Worm (Caenorhabditis elegans): ENCODE data around the gene srsx-10.

ce11 chrV:4965790-4966189 is 8.8 kb downstream of the srsx-10 start:
- TF ChIP-seq ZK546.5 (tag; optimal IDR thresholded peaks at IDR 0.05) (no peak), unc-39 (tag; optimal IDR thresholded peaks at IDR 0.05) (no peak), lim-7 (GFP tag; IDR thresholded peaks at IDR 0.05) (no peak), mxl-3 (GFP tag; optimal IDR thresholded peaks at IDR 0.05) (no peak), fkh-10 (GFP tag; optimal IDR thresholded peaks at IDR 0.05) (no peak), mep-1 (tag; optimal IDR thresholded peaks at IDR 0.05) (no peak)

Measured in whole organism, L4 larva.